Worm (Caenorhabditis elegans): ENCODE measurements around the gene cox-16.

DNA sequence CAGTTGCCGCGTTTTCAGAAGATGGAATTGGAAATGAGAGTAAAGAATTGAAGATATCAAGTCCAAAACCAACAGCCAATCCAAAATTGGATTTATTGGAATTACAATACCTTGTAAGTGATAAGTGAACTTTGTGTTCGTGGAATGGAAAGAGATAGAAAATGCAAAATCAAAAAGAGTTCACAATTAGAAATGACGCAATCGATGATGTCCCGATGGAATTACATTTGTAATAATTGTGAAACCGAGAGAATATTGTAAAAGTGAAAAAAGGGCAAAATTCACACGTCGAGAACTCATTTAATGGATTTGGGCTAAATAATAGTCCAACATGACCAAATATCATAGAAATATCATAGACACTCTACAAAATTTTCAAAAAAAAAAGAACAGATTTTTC is 10.8 kb downstream of the cox-16 start:
- TF ChIP-seq ama-1 (optimal IDR thresholded peaks at IDR 0.05): no peak
- TF ChIP-seq ets-7 (tag; optimal IDR thresholded peaks at IDR 0.05): no peak
- no peak for TF ChIP-seq flt-1 (GFP tag; IDR thresholded peaks at IDR 0.05)
- no peak for TF ChIP-seq ceh-36 (tag; optimal IDR thresholded peaks at IDR 0.05)
- TF ChIP-seq hmbx-1 (tag; optimal IDR thresholded peaks at IDR 0.05): no peak
- TF ChIP-seq F13C5.2 (tag; optimal IDR thresholded peaks at IDR 0.05): no peak
- no peak for TF ChIP-seq ceh-13 (GFP tag; optimal IDR thresholded peaks at IDR 0.05)
- TF ChIP-seq tbx-37 (GFP tag; conservative IDR thresholded peaks at IDR 0.05): no peak
- TF ChIP-seq scrt-1 (GFP tag; IDR thresholded peaks at IDR 0.05): no peak
- TF ChIP-seq tra-4 (tag; optimal IDR thresholded peaks at IDR 0.05): no peak
- TF ChIP-seq tbx-11 (GFP tag; IDR thresholded peaks at IDR 0.05): no peak
